Fruit fly (Drosophila melanogaster): ENCODE measurements around the gene RpS13.

RpS13 gene

DNA sequence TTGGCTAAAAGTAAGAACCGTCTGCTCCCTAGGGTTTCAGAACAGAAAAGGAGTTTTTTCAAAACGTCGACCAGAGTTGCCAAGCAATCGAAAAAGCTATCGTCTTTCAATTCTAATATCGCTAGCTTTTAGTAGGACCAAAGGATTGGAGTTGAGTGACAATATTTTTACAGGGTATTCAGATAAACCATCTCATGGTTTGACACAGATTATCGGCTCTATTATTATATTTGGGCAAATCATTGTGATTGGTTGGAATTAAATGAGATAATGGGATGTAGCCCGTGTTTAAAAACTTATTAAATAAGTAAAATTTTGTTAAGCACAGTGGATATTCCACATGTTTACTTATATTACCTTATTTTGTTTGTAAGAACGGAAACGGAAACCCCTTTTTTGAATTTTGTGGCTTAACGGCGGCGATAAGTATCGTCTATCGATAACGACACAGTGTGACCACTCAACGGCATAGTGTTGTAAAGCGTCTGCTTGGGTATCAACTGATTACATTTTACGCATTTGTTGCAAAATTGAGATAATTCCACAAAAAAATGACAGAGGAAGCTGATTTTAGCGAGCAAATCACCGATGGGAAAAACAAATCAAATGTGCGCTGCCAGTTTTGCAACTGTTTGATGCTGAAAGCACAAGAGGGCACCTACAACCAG, 44.5 kb downstream of the RpS13 start, which contains the start of the genes mtsh and strat (continued):
- TF ChIP-seq CG3847 (GFP tag; IDR thresholded peaks at IDR 0.05) = peak; percentile 60; the same call in 1 of the 2 replicates
- TF ChIP-seq CG10366 (GFP tag; IDR thresholded peaks at IDR 0.05) = peak; percentile 18; the same call in 1 of the 2 replicates
- no peak for TF ChIP-seq ftz-f1 (GFP tag; optimal IDR thresholded peaks at IDR 0.05)
- no peak for TF ChIP-seq CG3838 (GFP tag; optimal IDR thresholded peaks at IDR 0.05)
- TF ChIP-seq YL-1 (GFP tag; optimal IDR thresholded peaks at IDR 0.05) = peak; percentile 52
- peak; percentile 16 for TF ChIP-seq CG8924 (tag; optimal IDR thresholded peaks at IDR 0.05)
- peak; percentile 16 for TF ChIP-seq CG8290 (GFP tag; optimal IDR thresholded peaks at IDR 0.05)
- TF ChIP-seq CG8290 (tag; optimal IDR thresholded peaks at IDR 0.05) = no peak
- peak; percentile 2 for TF ChIP-seq CG10543 (GFP tag; optimal IDR thresholded peaks at IDR 0.05)
- TF ChIP-seq vnd (GFP tag; IDR thresholded peaks at IDR 0.05; ENCODE audit: partially characterized antibody) = peak; percentile 50; the same call in 2 of the 3 replicates
- no peak for TF ChIP-seq gem (tag; optimal IDR thresholded peaks at IDR 0.05)
- TF ChIP-seq sens (GFP tag) = peak; percentile 91
- 0 out of 2 replicates have a peak, but pooled peaks have one; percentile 14 for TF ChIP-seq dati (GFP tag; IDR thresholded peaks at IDR 0.05)
- peak; percentile 28 for TF ChIP-seq Ssrp (tag; optimal IDR thresholded peaks at IDR 0.05)
- TF ChIP-seq disco-r (GFP tag; optimal IDR thresholded peaks at IDR 0.05) = peak; percentile 29
- peak; percentile 95 for TF ChIP-seq Med (GFP tag)
- peak; percentile 81 for TF ChIP-seq CG13296 (GFP tag; optimal IDR thresholded peaks at IDR 0.05)
- TF ChIP-seq CG5180 (GFP tag; optimal IDR thresholded peaks at IDR 0.05) = peak; percentile 9
- peak; percentile 35 for TF ChIP-seq tin (GFP tag; optimal IDR thresholded peaks at IDR 0.05)
- peak; percentile 76 for TF ChIP-seq vvl (GFP tag; IDR thresholded peaks at IDR 0.05)
- TF ChIP-seq HLH3B (GFP tag; IDR thresholded peaks at IDR 0.05) = peak; percentile 41; the same call in 1 of the 2 replicates
- peak; percentile 49 for TF ChIP-seq Hsf (GFP tag; optimal IDR thresholded peaks at IDR 0.05)
- TF ChIP-seq slp2 (GFP tag; optimal IDR thresholded peaks at IDR 0.05) = peak; percentile 21
- peak; percentile 75 for TF ChIP-seq bcd (GFP tag; optimal IDR thresholded peaks at IDR 0.05)
- TF ChIP-seq Spps (tag; optimal IDR thresholded peaks at IDR 0.05) = peak; percentile 18
- TF ChIP-seq CG13123 (GFP tag; optimal IDR thresholded peaks at IDR 0.05) = no peak
- TF ChIP-seq sug (tag; optimal IDR thresholded peaks at IDR 0.05) = no peak
- peak; percentile 41; the same call in 2 of the 3 replicates for TF ChIP-seq tgo (GFP tag; IDR thresholded peaks at IDR 0.05)
- TF ChIP-seq Xbp1 (GFP tag; optimal IDR thresholded peaks at IDR 0.05) = peak; percentile 66
- TF ChIP-seq shn (GFP tag; optimal IDR thresholded peaks at IDR 0.05) = no peak
- peak; percentile 40 for TF ChIP-seq gcm (GFP tag; optimal IDR thresholded peaks at IDR 0.05)
- peak; percentile 59 for TF ChIP-seq Six4 (GFP tag; optimal IDR thresholded peaks at IDR 0.05)
- peak; percentile 49 for TF ChIP-seq CG4707 (GFP tag; optimal IDR thresholded peaks at IDR 0.05)
- TF ChIP-seq Aef1 (GFP tag; IDR thresholded peaks at IDR 0.05) = no peak
- TF ChIP-seq az2 (GFP tag; optimal IDR thresholded peaks at IDR 0.05) = peak; percentile 19
- TF ChIP-seq CG33557 (GFP tag; optimal IDR thresholded peaks at IDR 0.05) = peak; percentile 59
- TF ChIP-seq pb (GFP tag; optimal IDR thresholded peaks at IDR 0.05) = peak; percentile 37
- TF ChIP-seq pho (GFP tag; optimal IDR thresholded peaks at IDR 0.05) = peak; percentile 28
- peak; percentile 62 for TF ChIP-seq CG18764 (GFP tag; optimal IDR thresholded peaks at IDR 0.05)
- peak; percentile 66 for TF ChIP-seq CG15011 (GFP tag; optimal IDR thresholded peaks at IDR 0.05)
- TF ChIP-seq Blimp-1 (GFP tag; optimal IDR thresholded peaks at IDR 0.05) = peak; percentile 30
- TF ChIP-seq Elba2 (GFP tag; optimal IDR thresholded peaks at IDR 0.05) = no peak
- TF ChIP-seq Hmr (GFP tag; optimal IDR thresholded peaks at IDR 0.05) = peak; percentile 78
- peak; percentile 45 for TF ChIP-seq nom (GFP tag; optimal IDR thresholded peaks at IDR 0.05)
- 0 out of 2 replicates have a peak, but pooled peaks have one; percentile 23 for TF ChIP-seq CG4404 (GFP tag; IDR thresholded peaks at IDR 0.05)
- peak; percentile 33 for TF ChIP-seq zfh2 (GFP tag; optimal IDR thresholded peaks at IDR 0.05)
- peak; percentile 55 for TF ChIP-seq sqz (GFP tag; optimal IDR thresholded peaks at IDR 0.05)
- TF ChIP-seq CG6254 (GFP tag; optimal IDR thresholded peaks at IDR 0.05) = peak; percentile 30
- TF ChIP-seq ERR (GFP tag; optimal IDR thresholded peaks at IDR 0.05) = peak; percentile 44
- peak; percentile 13 for TF ChIP-seq Dek (tag; optimal IDR thresholded peaks at IDR 0.05)

Measured in whole organism, embryonic.